Worm (Caenorhabditis elegans): Measurements from ENCODE around the gene bus-5.

bus-5 gene

ce11 chrX:2138923-2139322 is 26.0 kb upstream of the bus-5 start (continued):
- no peak for TF ChIP-seq php-3 (GFP tag; IDR thresholded peaks at IDR 0.05)
- no peak for TF ChIP-seq lin-13 (GFP tag; optimal IDR thresholded peaks at IDR 0.05)
- TF ChIP-seq dmd-9 (GFP tag; IDR thresholded peaks at IDR 0.05): no peak
- no peak for TF ChIP-seq zfp-3 (GFP tag; conservative IDR thresholded peaks at IDR 0.05)
- TF ChIP-seq ceh-44 (GFP tag; IDR thresholded peaks at IDR 0.05): no peak
- no peak for TF ChIP-seq tra-1 (GFP tag; IDR thresholded peaks at IDR 0.05)
- TF ChIP-seq mep-1 (tag; optimal IDR thresholded peaks at IDR 0.05): no peak
- no peak for TF ChIP-seq jun-1 (tag; optimal IDR thresholded peaks at IDR 0.05)
- TF ChIP-seq zip-2 (tag; optimal IDR thresholded peaks at IDR 0.05): no peak
- no peak for TF ChIP-seq lsy-2 (tag; optimal IDR thresholded peaks at IDR 0.05)

- TF ChIP-seq vab-7 (GFP tag; IDR thresholded peaks at IDR 0.05): no peak
- TF ChIP-seq aha-1 (tag): peak; percentile 95
These were observed 24.0 kb upstream of the bus-5 start for ce11 chrX:2136937-2137336.

ce11 chrX:2131650-2132049 is 18.7 kb upstream of the bus-5 start, which contains the start of gene F53B1.9:
F53B1.9 (minus strand) TSS chrX:2131844.
- no peak for TF ChIP-seq tra-1 (GFP tag; IDR thresholded peaks at IDR 0.05)
- TF ChIP-seq daf-16 (GFP tag; optimal IDR thresholded peaks at IDR 0.05): no peak
- no peak for TF ChIP-seq daf-16 (tag; optimal IDR thresholded peaks at IDR 0.05)
- TF ChIP-seq set-16 (GFP tag; IDR thresholded peaks at IDR 0.05): peak; percentile 8; the same call in 1 of the 2 replicates
- no peak for TF ChIP-seq lin-29 (GFP tag; IDR thresholded peaks at IDR 0.05)
- peak; percentile 6 for TF ChIP-seq mes-2 (tag; optimal IDR thresholded peaks at IDR 0.05; ENCODE audit: poor library complexity, severe bottlenecking)
- TF ChIP-seq aha-1 (tag): no peak
- no peak for TF ChIP-seq mxl-3 (GFP tag; optimal IDR thresholded peaks at IDR 0.05)
- no peak for TF ChIP-seq zip-11 (GFP tag; IDR thresholded peaks at IDR 0.05)
- TF ChIP-seq pqm-1 (tag; optimal IDR thresholded peaks at IDR 0.05): no peak
- 0 out of 2 replicates have a peak, but pooled peaks have one; percentile 9 for TF ChIP-seq hmg-1.1 (GFP tag; IDR thresholded peaks at IDR 0.05)
- no peak for TF ChIP-seq ceh-62 (tag; optimal IDR thresholded peaks at IDR 0.05)
- no peak for TF ChIP-seq madf-9 (GFP tag; conservative IDR thresholded peaks at IDR 0.05)
- TF ChIP-seq daf-19 (GFP tag; conservative IDR thresholded peaks at IDR 0.05): no peak
- no peak for TF ChIP-seq ces-1 (GFP tag; optimal IDR thresholded peaks at IDR 0.05)
- TF ChIP-seq madf-5 (GFP tag; IDR thresholded peaks at IDR 0.05): no peak
- TF ChIP-seq lim-7 (GFP tag; IDR thresholded peaks at IDR 0.05): no peak
- no peak for TF ChIP-seq attf-4 (tag; optimal IDR thresholded peaks at IDR 0.05)
- TF ChIP-seq arid-1 (GFP tag; conservative IDR thresholded peaks at IDR 0.05): no peak
- peak; percentile 17 for TF ChIP-seq hlh-30 (tag; optimal IDR thresholded peaks at IDR 0.05; ENCODE audit: insufficient read depth)

DNA sequence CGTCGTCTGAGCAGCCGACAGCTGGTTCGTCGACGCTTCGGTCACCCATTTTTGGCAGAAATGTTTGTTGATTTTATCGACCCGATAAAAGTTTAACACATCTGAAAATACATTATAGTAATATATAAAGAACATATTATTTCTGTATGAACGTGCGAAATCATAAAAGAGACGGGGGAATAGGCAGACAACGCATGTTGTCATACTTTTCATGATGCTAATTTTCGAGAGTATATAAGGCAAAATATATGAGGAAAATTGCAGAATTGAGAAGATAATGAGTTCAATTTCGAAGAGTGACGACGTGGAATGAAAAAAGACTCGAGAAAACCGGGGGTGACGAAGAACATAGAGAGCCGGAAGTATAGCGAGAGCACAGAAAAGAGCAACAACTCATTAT is 17.2 kb upstream of the bus-5 start, which contains the start of gene F53B1.8:
Gene F53B1.8, minus strand, starts transcription at position 101 of the 400 bp plus-strand sequence.
- no peak for TF ChIP-seq dpl-1 (GFP tag; optimal IDR thresholded peaks at IDR 0.05)
- TF ChIP-seq lin-15B (tag; optimal IDR thresholded peaks at IDR 0.05): no peak
- no peak for TF ChIP-seq F10B5.3 (tag; optimal IDR thresholded peaks at IDR 0.05)
- no peak for TF ChIP-seq ceh-62 (tag; optimal IDR thresholded peaks at IDR 0.05)
- no peak for TF ChIP-seq dmd-6 (GFP tag; IDR thresholded peaks at IDR 0.05)
- TF ChIP-seq tag-97 (GFP tag; IDR thresholded peaks at IDR 0.05): no peak
- TF ChIP-seq F49E8.2 (tag; optimal IDR thresholded peaks at IDR 0.05; ENCODE audit: borderline replicate concordance): no peak
- TF ChIP-seq lir-3 (tag; optimal IDR thresholded peaks at IDR 0.05): no peak
- no peak for TF ChIP-seq nhr-77 (tag; optimal IDR thresholded peaks at IDR 0.05)
- no peak for TF ChIP-seq ztf-11 (tag; optimal IDR thresholded peaks at IDR 0.05)
- TF ChIP-seq madf-5 (GFP tag; IDR thresholded peaks at IDR 0.05): no peak

Data from whole organism, L4 larva.